Fruit fly (Drosophila melanogaster) whole organism, embryonic: ENCODE measurements around the gene CG32295.

Experiments used
- Aef1 ChIP-seq: fragments of 200-800 bp; sonication (Bioruptor generic); IDR thresholded peaks from 3 replicates; pipeline ENCODE4 v1.3.6; 2022; ENCODE audit warnings: missing biosample characterization, missing genetic modification characterization
- Blimp-1 ChIP-seq: fragments of 200-800 bp; sonication (Bioruptor generic); optimal IDR thresholded peaks from 3 replicates; lab custom pipeline; 2018; ENCODE audit warnings: missing biosample characterization, missing genetic modification characterization, mild to moderate bottlenecking, moderate library complexity, missing genetic modification reagents
- CG10147 ChIP-seq: fragments of 200-800 bp; sonication (Bioruptor generic); optimal IDR thresholded peaks from 2 replicates; lab custom pipeline; 2019; ENCODE audit warnings: missing biosample characterization, mild to moderate bottlenecking, missing genetic modification characterization, moderate library complexity
- CG11247 ChIP-seq: fragments of 200-800 bp; sonication (Bioruptor generic); IDR thresholded peaks from 2 replicates; pipeline ENCODE4 v1.3.6; 2022; ENCODE audit warnings: missing biosample characterization, missing genetic modification characterization
- CG12155 ChIP-seq: fragments of 200-800 bp; sonication (Bioruptor generic); optimal IDR thresholded peaks from 3 replicates; lab custom pipeline; 2016; ENCODE audit warnings: missing biosample characterization, missing genetic modification characterization
- CG12942 ChIP-seq: fragments of 200-800 bp; sonication (Bioruptor generic); optimal IDR thresholded peaks from 3 replicates; lab custom pipeline; 2016; ENCODE audit warnings: missing biosample characterization, missing genetic modification characterization
- CG15269 ChIP-seq: fragments of 200-800 bp; sonication (Bioruptor generic); optimal IDR thresholded peaks from 2 replicates; lab custom pipeline; 2018; ENCODE audit warnings: missing biosample characterization, mild to moderate bottlenecking, missing genetic modification characterization, moderate library complexity
- CG1603 ChIP-seq: fragments of 200-800 bp; sonication (Bioruptor generic); optimal IDR thresholded peaks from 2 replicates; lab custom pipeline; 2019; ENCODE audit warnings: missing biosample characterization, mild to moderate bottlenecking, missing genetic modification characterization, moderate library complexity
- CG18011 ChIP-seq: fragments of 200-800 bp; sonication (Bioruptor generic); optimal IDR thresholded peaks from 2 replicates; lab custom pipeline; 2017; ENCODE audit warnings: missing biosample characterization, missing genetic modification characterization, mild to moderate bottlenecking, moderate library complexity, missing genotype
- CG2120 ChIP-seq: fragments of 200-800 bp; sonication (Bioruptor generic); optimal IDR thresholded peaks from 3 replicates; lab custom pipeline; 2016; ENCODE audit warnings: missing biosample characterization, missing genetic modification characterization
- CG34422 ChIP-seq: fragments of 200-800 bp; sonication (Bioruptor generic); IDR thresholded peaks from 3 replicates; pipeline ENCODE4 v1.3.6; 2022; ENCODE audit warnings: missing biosample characterization, missing genetic modification characterization
- CG4617 ChIP-seq: fragments of 200-800 bp; sonication (Bioruptor generic); optimal IDR thresholded peaks from 3 replicates; lab custom pipeline; 2016; ENCODE audit warnings: missing biosample characterization, missing genetic modification characterization, borderline replicate concordance
- CG5180 ChIP-seq: fragments of 200-800 bp; sonication (Bioruptor generic); optimal IDR thresholded peaks from 3 replicates; lab custom pipeline; 2017; ENCODE audit warnings: missing biosample characterization, missing genetic modification characterization, mild to moderate bottlenecking, moderate library complexity, missing genetic modification reagents
- CG6854 ChIP-seq: fragments of 200-800 bp; sonication (Bioruptor generic); optimal IDR thresholded peaks from 3 replicates; lab custom pipeline; 2017; ENCODE audit warnings: missing biosample characterization, mild to moderate bottlenecking, missing genetic modification characterization
- CG7357 ChIP-seq: fragments of 200-800 bp; sonication (Bioruptor generic); IDR thresholded peaks from 3 replicates; pipeline ENCODE4 v1.3.6; 2022; ENCODE audit warnings: missing biosample characterization, missing genetic modification characterization
- CG7372 ChIP-seq: fragments of 200-800 bp; sonication (Bioruptor generic); IDR thresholded peaks from 2 replicates; pipeline ENCODE4 v1.3.6; 2022; ENCODE audit warnings: missing biosample characterization, missing genetic modification characterization
- CG7745 ChIP-seq: fragments of 200-800 bp; sonication (Bioruptor generic); optimal IDR thresholded peaks from 2 replicates; lab custom pipeline; 2018; ENCODE audit warnings: missing biosample characterization, mild to moderate bottlenecking, missing genetic modification characterization, moderate library complexity
- CG8290 ChIP-seq, 3 experiments: fragments of 200-800 bp; sonication (Bioruptor generic); optimal IDR thresholded peaks; 2 replicates each; lab custom pipeline; 2016 to 2019; ENCODE audit warnings: missing biosample characterization in 3 of 3, missing genetic modification characterization in 3 of 3, mild to moderate bottlenecking in 2 of 3, moderate library complexity in 1 of 3
- CG8765 ChIP-seq: fragments of 200-800 bp; sonication (Bioruptor generic); IDR thresholded peaks from 2 replicates; pipeline ENCODE4 v1.3.6; 2022; ENCODE audit warnings: missing biosample characterization, missing genetic modification characterization
- CG9215 ChIP-seq: fragments of 200-800 bp; sonication (Bioruptor generic); IDR thresholded peaks from 2 replicates; pipeline ENCODE4 v1.3.6; 2022; ENCODE audit warnings: missing biosample characterization, missing genetic modification characterization
- CG9609 ChIP-seq: fragments of 200-800 bp; sonication (Bioruptor generic); optimal IDR thresholded peaks from 3 replicates; lab custom pipeline; 2016; ENCODE audit warnings: missing biosample characterization, missing genetic modification characterization
- CTCF ChIP-seq: fragments of 200-800 bp; sonication (Bioruptor generic); optimal IDR thresholded peaks from 2 replicates; lab custom pipeline; 2017; ENCODE audit warnings: missing biosample characterization, mild to moderate bottlenecking, missing genetic modification characterization, moderate library complexity
- CkIIα-i1 ChIP-seq: fragments of 200-800 bp; sonication (Bioruptor generic); IDR thresholded peaks from 2 replicates; pipeline ENCODE4 v1.3.6; 2022; ENCODE audit warnings: missing biosample characterization, missing genetic modification characterization
- D19A ChIP-seq: fragments of 200-800 bp; optimal IDR thresholded peaks from 3 replicates; lab custom pipeline; 2019; ENCODE audit warnings: missing biosample characterization, mild to moderate bottlenecking, missing genetic modification characterization, moderate library complexity
- Doc3 ChIP-seq: fragments of 200-800 bp; sonication (Bioruptor generic); IDR thresholded peaks from 3 replicates; pipeline ENCODE4 v1.3.6; 2022; ENCODE audit warnings: missing biosample characterization, missing genetic modification characterization; ENCODE audit not compliant: partially characterized antibody
- Dp ChIP-seq: fragments of 200-800 bp; sonication (Bioruptor generic); optimal IDR thresholded peaks from 2 replicates; lab custom pipeline; 2018; ENCODE audit warnings: missing biosample characterization, mild to moderate bottlenecking, missing genetic modification characterization, moderate library complexity
- HHEX ChIP-seq: fragments of 200-800 bp; sonication (Bioruptor generic); optimal IDR thresholded peaks from 3 replicates; lab custom pipeline; 2017; ENCODE audit warnings: missing biosample characterization, mild to moderate bottlenecking, missing genetic modification characterization, missing genetic modification reagents
- HmgZ ChIP-seq: fragments of 200-800 bp; sonication (Bioruptor generic); optimal IDR thresholded peaks from 2 replicates; lab custom pipeline; 2018; ENCODE audit warnings: missing biosample characterization, mild to moderate bottlenecking, missing genetic modification characterization
- Hr3 ChIP-seq: fragments of 200-800 bp; sonication (Bioruptor generic); optimal IDR thresholded peaks from 3 replicates; lab custom pipeline; 2016; ENCODE audit warnings: missing biosample characterization, missing genetic modification characterization
- Max ChIP-seq: fragments of 200-800 bp; sonication (Bioruptor generic); optimal IDR thresholded peaks from 2 replicates; lab custom pipeline; 2016; ENCODE audit warnings: missing biosample characterization, mild to moderate bottlenecking, missing genetic modification characterization
- Meics ChIP-seq: fragments of 200-800 bp; sonication (Bioruptor generic); optimal IDR thresholded peaks from 2 replicates; lab custom pipeline; 2017; ENCODE audit warnings: missing biosample characterization, mild to moderate bottlenecking, missing genetic modification characterization
- NfI ChIP-seq: fragments of 200-800 bp; sonication (Bioruptor generic); optimal IDR thresholded peaks from 3 replicates; lab custom pipeline; 2018; ENCODE audit warnings: missing biosample characterization, mild to moderate bottlenecking, missing genetic modification characterization, moderate library complexity
- Pdp1 ChIP-seq, 2 experiments: fragments of 200-800 bp; sonication (Bioruptor generic); optimal IDR thresholded peaks; 3 replicates each; lab custom pipeline; 2016; ENCODE audit warnings: missing biosample characterization in 2 of 2, missing genetic modification characterization in 2 of 2, mild to moderate bottlenecking in 1 of 2, moderate library complexity in 1 of 2
- Scr ChIP-seq: fragments of 200-800 bp; sonication (Bioruptor generic); IDR thresholded peaks from 2 replicates; pipeline ENCODE4 v1.3.6; 2022; ENCODE audit warnings: missing biosample characterization, missing genetic modification characterization; ENCODE audit not compliant: partially characterized antibody
- Sry-β ChIP-seq: fragments of 200-800 bp; sonication (Bioruptor generic); optimal IDR thresholded peaks from 2 replicates; lab custom pipeline; 2018; ENCODE audit warnings: missing biosample characterization, mild to moderate bottlenecking, missing genetic modification characterization, moderate library complexity
- Ssrp ChIP-seq: fragments of 200-800 bp; sonication (Bioruptor generic); optimal IDR thresholded peaks from 2 replicates; lab custom pipeline; 2018; ENCODE audit warnings: missing biosample characterization, mild to moderate bottlenecking, missing genetic modification characterization, moderate library complexity
- bab2 ChIP-seq: fragments of 200-800 bp; sonication (Bioruptor generic); optimal IDR thresholded peaks from 2 replicates; lab custom pipeline; 2016; ENCODE audit warnings: missing biosample characterization, missing genetic modification characterization
- btn ChIP-seq: fragments of 200-800 bp; sonication (Bioruptor generic); optimal IDR thresholded peaks from 2 replicates; lab custom pipeline; 2016; ENCODE audit warnings: missing biosample characterization, missing genetic modification characterization
- chinmo ChIP-seq: fragments of 200-800 bp; sonication (Bioruptor generic); IDR thresholded peaks from 4 replicates; pipeline ENCODE4 v1.3.6; 2022; ENCODE audit warnings: missing biosample characterization, missing genetic modification characterization; ENCODE audit not compliant: partially characterized antibody
- crol ChIP-seq: fragments of 200-800 bp; sonication (Bioruptor generic); IDR thresholded peaks from 2 replicates; pipeline ENCODE4 v1.3.6; 2022; ENCODE audit warnings: missing biosample characterization, missing genetic modification characterization
- dati ChIP-seq: fragments of 200-800 bp; sonication (Bioruptor generic); IDR thresholded peaks from 2 replicates; pipeline ENCODE4 v1.3.6; 2022; ENCODE audit warnings: missing biosample characterization, missing genetic modification characterization
- dysf ChIP-seq: fragments of 200-800 bp; sonication (Bioruptor generic); IDR thresholded peaks from 3 replicates; pipeline ENCODE4 v1.3.6; 2022; ENCODE audit warnings: missing biosample characterization, missing genetic modification characterization
- fd102C ChIP-seq: fragments of 200-800 bp; sonication (Bioruptor generic); optimal IDR thresholded peaks from 2 replicates; lab custom pipeline; 2018; ENCODE audit warnings: missing biosample characterization, mild to moderate bottlenecking, missing genetic modification characterization, moderate library complexity
- gem ChIP-seq: fragments of 200-800 bp; sonication (Bioruptor generic); optimal IDR thresholded peaks from 2 replicates; lab custom pipeline; 2019; ENCODE audit warnings: missing biosample characterization, mild to moderate bottlenecking, missing genetic modification characterization, moderate library complexity
- gfzf ChIP-seq: fragments of 200-800 bp; sonication (Bioruptor generic); optimal IDR thresholded peaks from 2 replicates; lab custom pipeline; 2016; ENCODE audit warnings: missing biosample characterization, mild to moderate bottlenecking, missing genetic modification characterization, moderate library complexity
- kay ChIP-seq: fragments of 200-800 bp; sonication (Bioruptor generic); optimal IDR thresholded peaks from 2 replicates; lab custom pipeline; 2016; ENCODE audit warnings: missing biosample characterization, missing genetic modification characterization
- luna ChIP-seq: fragments of 200-800 bp; sonication (Bioruptor generic); optimal IDR thresholded peaks from 2 replicates; lab custom pipeline; 2016; ENCODE audit warnings: missing biosample characterization, missing genetic modification characterization
- nau ChIP-seq: fragments of 200-800 bp; sonication (Bioruptor generic); optimal IDR thresholded peaks from 3 replicates; lab custom pipeline; 2017; ENCODE audit warnings: missing biosample characterization, mild to moderate bottlenecking, missing genetic modification characterization, missing genetic modification reagents
- pb ChIP-seq: fragments of 200-800 bp; sonication (Bioruptor generic); optimal IDR thresholded peaks from 3 replicates; lab custom pipeline; 2016; ENCODE audit warnings: missing biosample characterization, missing genetic modification characterization
- pita ChIP-seq: fragments of 200-800 bp; sonication (Bioruptor generic); optimal IDR thresholded peaks from 2 replicates; lab custom pipeline; 2017; ENCODE audit warnings: missing biosample characterization, mild to moderate bottlenecking, missing genetic modification characterization
- sd ChIP-seq: fragments of 200-800 bp; sonication (Bioruptor generic); optimal IDR thresholded peaks from 3 replicates; lab custom pipeline; 2018; ENCODE audit warnings: missing biosample characterization, mild to moderate bottlenecking, missing genetic modification characterization, moderate library complexity

CG32295 gene

DNA sequence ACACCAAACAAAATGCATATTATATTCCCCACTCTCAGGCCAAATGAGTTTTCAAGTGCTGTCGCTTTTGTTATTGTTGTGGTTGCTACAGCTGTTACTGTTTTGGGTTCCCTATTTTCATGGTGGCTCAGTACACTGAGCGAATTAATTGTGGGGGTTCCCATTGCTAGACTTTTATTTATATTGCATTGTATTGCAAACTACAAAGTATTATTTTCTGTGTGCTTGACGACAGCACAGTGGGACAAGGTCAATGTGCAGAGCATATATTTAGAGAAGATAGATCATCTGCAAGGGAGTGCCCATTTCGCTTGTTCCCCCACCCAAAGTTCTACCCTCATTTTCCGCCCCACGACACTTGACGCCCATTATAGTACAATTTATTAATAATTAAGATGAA lies 40.3 kb downstream of the CG32295 start (continued):
- TF ChIP-seq NfI (GFP tag; lab: Kevin White, UChicago) (no peak), kay (no peak), CG4617 (GFP tag; lab: Kevin White, UChicago) (no peak), Doc3 (GFP tag; lab: Robert Waterston, UW) (no peak), CG8290 (GFP tag; optimal IDR thresholded peaks at IDR 0.05; lab: Kevin White, UChicago) (no peak), CG8290 (tag; optimal IDR thresholded peaks at IDR 0.05; lab: Kevin White, UChicago) (no peak), Max (no peak), nau (GFP tag; lab: Kevin White, UChicago) (peak; percentile 8), bab2 (GFP tag; lab: Kevin White, UChicago) (peak; percentile 9), CG18011 (GFP tag; lab: Kevin White, UChicago) (no peak), chinmo (GFP tag; lab: Robert Waterston, UW) (0 out of 4 replicates have a peak, but pooled peaks have one; percentile 24), CG7745 (tag; lab: Kevin White, UChicago) (no peak), CTCF (GFP tag; lab: Kevin White, UChicago) (no peak), gem (peak; percentile 27), CG12942 (GFP tag; lab: Kevin White, UChicago) (no peak), CG8765 (no peak), CG34422 (no peak), CG2120 (GFP tag; lab: Kevin White, UChicago) (no peak), CG9609 (GFP tag; lab: Kevin White, UChicago) (no peak), Hr3 (GFP tag; lab: Kevin White, UChicago) (no peak), Meics (no peak), CG12155 (GFP tag; lab: Kevin White, UChicago) (no peak), luna (GFP tag; lab: Kevin White, UChicago) (no peak), CG7372 (GFP tag; lab: Robert Waterston, UW) (no peak), dysf (GFP tag; lab: Robert Waterston, UW) (no peak), pb (GFP tag; lab: Kevin White, UChicago) (no peak), Aef1 (GFP tag; lab: Robert Waterston, UW) (no peak), fd102C (GFP tag; lab: Kevin White, UChicago) (no peak), HmgZ (no peak), pita (GFP tag; lab: Kevin White, UChicago) (no peak), btn (GFP tag; lab: Kevin White, UChicago) (no peak), gfzf (no peak), CkIIα-i1 (GFP tag; lab: Robert Waterston, UW) (no peak), Blimp-1 (peak; percentile 38), Pdp1 (GFP tag; optimal IDR thresholded peaks at IDR 0.05; lab: Kevin White, UChicago) (no peak), sd (tag; lab: Kevin White, UChicago) (no peak), CG5180 (GFP tag; lab: Kevin White, UChicago) (no peak), CG11247 (no peak), CG15269 (tag; lab: Kevin White, UChicago) (peak; percentile 16), CG9215 (GFP tag; lab: Robert Waterston, UW) (no peak), CG7357 (GFP tag; lab: Robert Waterston, UW) (no peak), CG10147 (GFP tag; lab: Kevin White, UChicago) (no peak), crol (no peak), D19A (tag; lab: Kevin White, UChicago) (peak; percentile 4), dati (GFP tag; lab: Robert Waterston, UW) (no peak), HHEX (GFP tag; lab: Kevin White, UChicago) (no peak), Sry-β (no peak), Scr (GFP tag; lab: Robert Waterston, UW) (no peak), Ssrp (tag; lab: Kevin White, UChicago) (no peak), Dp (GFP tag; lab: Kevin White, UChicago) (no peak), CG1603 (no peak), CG6854 (no peak)
